Fruit fly (Drosophila melanogaster) whole organism, embryonic: ENCODE results near the gene swa.
A peak's percentile ranks its signal among the peaks of the same experiment; 100 is the strongest.

Source experiments
- Atf-2 ChIP-seq: fragments of 200-800 bp; sonication (Bioruptor generic); optimal IDR thresholded peaks from 2 replicates; lab custom pipeline; 2016; ENCODE audit warnings: missing biosample characterization, missing genetic modification characterization
- CG12219 ChIP-seq: fragments of 200-800 bp; sonication (Bioruptor generic); optimal IDR thresholded peaks from 3 replicates; lab custom pipeline; 2018; ENCODE audit warnings: missing biosample characterization, mild to moderate bottlenecking, missing genetic modification characterization
- CG15011 ChIP-seq: fragments of 200-800 bp; sonication (Bioruptor generic); optimal IDR thresholded peaks from 3 replicates; lab custom pipeline; 2018; ENCODE audit warnings: missing biosample characterization, mild to moderate bottlenecking, missing genetic modification characterization
- CG15269 ChIP-seq: fragments of 200-800 bp; sonication (Bioruptor generic); optimal IDR thresholded peaks from 2 replicates; lab custom pipeline; 2018; ENCODE audit warnings: missing biosample characterization, mild to moderate bottlenecking, missing genetic modification characterization, moderate library complexity
- CG17328 ChIP-seq: fragments of 200-800 bp; sonication (Bioruptor generic); IDR thresholded peaks from 2 replicates; pipeline ENCODE4 v1.3.6; 2022; ENCODE audit warnings: missing biosample characterization, missing genetic modification characterization
- CG17359 ChIP-seq: fragments of 200-800 bp; sonication (Bioruptor generic); optimal IDR thresholded peaks from 3 replicates; lab custom pipeline; 2018; ENCODE audit warnings: missing biosample characterization, mild to moderate bottlenecking, missing genetic modification characterization, moderate library complexity
- CG17361 ChIP-seq: fragments of 200-800 bp; sonication (Bioruptor generic); IDR thresholded peaks from 3 replicates; pipeline ENCODE4 v1.3.6; 2022; ENCODE audit warnings: missing biosample characterization, missing genetic modification characterization
- CG17612 ChIP-seq: fragments of 200-800 bp; sonication (Bioruptor generic); IDR thresholded peaks from 2 replicates; pipeline ENCODE4 v1.3.6; 2022; ENCODE audit warnings: missing biosample characterization, missing genetic modification characterization
- CG17912 ChIP-seq: fragments of 200-800 bp; sonication (Bioruptor generic); optimal IDR thresholded peaks from 2 replicates; lab custom pipeline; 2018; ENCODE audit warnings: missing biosample characterization, mild to moderate bottlenecking, missing genetic modification characterization
- CG1792 ChIP-seq: fragments of 200-800 bp; sonication (Bioruptor generic); optimal IDR thresholded peaks from 2 replicates; lab custom pipeline; 2016; ENCODE audit warnings: missing biosample characterization, missing genetic modification characterization
- CG30403 ChIP-seq: fragments of 200-800 bp; sonication (Bioruptor generic); optimal IDR thresholded peaks from 3 replicates; lab custom pipeline; 2016; ENCODE audit warnings: missing biosample characterization, missing genetic modification characterization
- CG42726 ChIP-seq: fragments of 200-800 bp; sonication (Bioruptor generic); IDR thresholded peaks from 2 replicates; pipeline ENCODE4 v1.3.6; 2022; ENCODE audit warnings: missing biosample characterization, missing genetic modification characterization; ENCODE audit not compliant: partially characterized antibody
- CG4282 ChIP-seq: fragments of 200-800 bp; sonication (Bioruptor generic); optimal IDR thresholded peaks from 2 replicates; lab custom pipeline; 2016; ENCODE audit warnings: missing biosample characterization, missing genetic modification characterization
- CG4328 ChIP-seq: fragments of 200-800 bp; sonication (Bioruptor generic); optimal IDR thresholded peaks from 3 replicates; lab custom pipeline; 2017; ENCODE audit warnings: missing biosample characterization, missing genetic modification reagents, missing genetic modification characterization
- CG43689 ChIP-seq: fragments of 200-800 bp; sonication (Bioruptor generic); IDR thresholded peaks from 2 replicates; pipeline ENCODE4 v1.3.6; 2022; ENCODE audit warnings: missing biosample characterization, missing genetic modification characterization
- CG5953 ChIP-seq: fragments of 200-800 bp; sonication (Bioruptor generic); IDR thresholded peaks from 2 replicates; pipeline ENCODE4 v1.3.6; 2022; ENCODE audit warnings: missing biosample characterization, missing genetic modification characterization
- CG6854 ChIP-seq: fragments of 200-800 bp; sonication (Bioruptor generic); optimal IDR thresholded peaks from 3 replicates; lab custom pipeline; 2017; ENCODE audit warnings: missing biosample characterization, mild to moderate bottlenecking, missing genetic modification characterization
- CG7745 ChIP-seq: fragments of 200-800 bp; sonication (Bioruptor generic); optimal IDR thresholded peaks from 2 replicates; lab custom pipeline; 2018; ENCODE audit warnings: missing biosample characterization, mild to moderate bottlenecking, missing genetic modification characterization, moderate library complexity
- CG7928 ChIP-seq: fragments of 200-800 bp; sonication (Bioruptor generic); optimal IDR thresholded peaks from 2 replicates; lab custom pipeline; 2017; ENCODE audit warnings: missing biosample characterization, mild to moderate bottlenecking, missing genetic modification characterization
- CG8478 ChIP-seq: fragments of >200 bp; optimal IDR thresholded peaks from 2 replicates; lab custom pipeline; 2018
- CTCF ChIP-seq: fragments of 200-800 bp; sonication (Bioruptor generic); optimal IDR thresholded peaks from 2 replicates; lab custom pipeline; 2017; ENCODE audit warnings: missing biosample characterization, mild to moderate bottlenecking, missing genetic modification characterization, moderate library complexity
- Dref ChIP-seq: fragments of 200-800 bp; sonication (Bioruptor generic); IDR thresholded peaks from 2 replicates; pipeline ENCODE4 v1.3.6; 2022; ENCODE audit warnings: missing biosample characterization, missing genetic modification characterization
- ERR ChIP-seq: fragments of 200-800 bp; sonication (Bioruptor generic); optimal IDR thresholded peaks from 2 replicates; lab custom pipeline; 2016; ENCODE audit warnings: missing biosample characterization, missing genetic modification characterization
- Fer3 ChIP-seq: fragments of 200-800 bp; sonication (Bioruptor generic); optimal IDR thresholded peaks from 2 replicates; lab custom pipeline; 2018; ENCODE audit warnings: missing biosample characterization, mild to moderate bottlenecking, missing genetic modification characterization, moderate library complexity
- HLHmδ ChIP-seq: fragments of 200-800 bp; sonication (Bioruptor generic); optimal IDR thresholded peaks from 2 replicates; lab custom pipeline; 2018; ENCODE audit warnings: missing biosample characterization, mild to moderate bottlenecking, missing genetic modification characterization, moderate library complexity
- Hmr ChIP-seq: fragments of 200-800 bp; sonication (Bioruptor generic); optimal IDR thresholded peaks from 3 replicates; lab custom pipeline; 2017; ENCODE audit warnings: mild to moderate bottlenecking, missing biosample characterization, missing genetic modification reagents, missing genetic modification characterization
- Hmx ChIP-seq: fragments of 200-800 bp; sonication (Bioruptor generic); optimal IDR thresholded peaks from 2 replicates; lab custom pipeline; 2016; ENCODE audit warnings: missing biosample characterization, missing genetic modification characterization
- Hr3 ChIP-seq: fragments of 200-800 bp; sonication (Bioruptor generic); optimal IDR thresholded peaks from 3 replicates; lab custom pipeline; 2016; ENCODE audit warnings: missing biosample characterization, missing genetic modification characterization
- Hr51 ChIP-seq, 2 experiments: fragments of 200-800 bp; sonication (Bioruptor generic); optimal IDR thresholded peaks; 2 replicates in 1 of 2; 3 replicates in 1 of 2; lab custom pipeline; 2016 to 2018; ENCODE audit warnings: missing biosample characterization in 2 of 2, missing genetic modification characterization in 2 of 2, mild to moderate bottlenecking in 1 of 2, moderate library complexity in 1 of 2
- Myb ChIP-seq: fragments of 200-800 bp; sonication (Bioruptor generic); optimal IDR thresholded peaks from 2 replicates; lab custom pipeline; 2016; ENCODE audit warnings: missing biosample characterization, missing genetic modification characterization
- Ptx1 ChIP-seq: fragments of 200-800 bp; sonication (Bioruptor generic); IDR thresholded peaks from 2 replicates; pipeline ENCODE4 v1.3.6; 2022; ENCODE audit warnings: missing biosample characterization, missing genetic modification characterization
- ab ChIP-seq: fragments of 200-800 bp; sonication (Bioruptor generic); optimal IDR thresholded peaks from 2 replicates; lab custom pipeline; 2016; ENCODE audit warnings: missing biosample characterization, missing genetic modification characterization
- abd-A ChIP-seq: fragments of 200-800 bp; sonication (Bioruptor generic); optimal IDR thresholded peaks from 3 replicates; lab custom pipeline; 2019; ENCODE audit warnings: missing biosample characterization, mild to moderate bottlenecking, missing genetic modification characterization, moderate library complexity
- bcd ChIP-seq: fragments of 200-800 bp; sonication (Bioruptor generic); optimal IDR thresholded peaks from 2 replicates; lab custom pipeline; 2017; ENCODE audit warnings: missing biosample characterization, mild to moderate bottlenecking, missing genetic modification characterization
- bigmax ChIP-seq: fragments of 200-800 bp; sonication (Bioruptor generic); optimal IDR thresholded peaks from 2 replicates; lab custom pipeline; 2018; ENCODE audit warnings: missing biosample characterization, mild to moderate bottlenecking, missing genetic modification characterization
- crol ChIP-seq: fragments of 200-800 bp; sonication (Bioruptor generic); IDR thresholded peaks from 2 replicates; pipeline ENCODE4 v1.3.6; 2022; ENCODE audit warnings: missing biosample characterization, missing genetic modification characterization
- dmrt11E ChIP-seq: fragments of 200-800 bp; sonication (Bioruptor generic); optimal IDR thresholded peaks from 3 replicates; lab custom pipeline; 2018; ENCODE audit warnings: missing biosample characterization, mild to moderate bottlenecking, missing genetic modification characterization, moderate library complexity
- eyg ChIP-seq: fragments of 200-800 bp; sonication (Bioruptor generic); optimal IDR thresholded peaks from 3 replicates; lab custom pipeline; 2016; ENCODE audit warnings: missing biosample characterization, missing genetic modification characterization
- ftz-f1 ChIP-seq: fragments of 200-800 bp; sonication (Bioruptor generic); optimal IDR thresholded peaks from 2 replicates; lab custom pipeline; 2016; ENCODE audit warnings: missing biosample characterization, missing genetic modification characterization
- gfzf ChIP-seq: fragments of 200-800 bp; sonication (Bioruptor generic); optimal IDR thresholded peaks from 2 replicates; lab custom pipeline; 2016; ENCODE audit warnings: missing biosample characterization, mild to moderate bottlenecking, missing genetic modification characterization, moderate library complexity
- lola ChIP-seq, 3 experiments: fragments of >200 bp in 2 of 3; fragments of 200-800 bp in 1 of 3; sonication (Bioruptor generic) in 1 of 3; optimal IDR thresholded peaks; 2 replicates each; lab custom pipeline; 2017 to 2019; ENCODE audit warnings: missing biosample characterization in 3 of 3, missing genetic modification characterization in 3 of 3, mild to moderate bottlenecking in 1 of 3, moderate library complexity in 1 of 3
- mirr ChIP-seq: fragments of 200-800 bp; sonication (Bioruptor generic); optimal IDR thresholded peaks from 3 replicates; lab custom pipeline; 2018; ENCODE audit warnings: missing biosample characterization, mild to moderate bottlenecking, missing genetic modification characterization
- onecut ChIP-seq: fragments of 200-800 bp; sonication (Bioruptor generic); IDR thresholded peaks from 2 replicates; pipeline ENCODE4 v1.3.6; 2022; ENCODE audit warnings: missing biosample characterization, missing genetic modification characterization
- run ChIP-seq: fragments of 200-800 bp; sonication (Bioruptor generic); optimal IDR thresholded peaks from 3 replicates; lab custom pipeline; 2018; ENCODE audit warnings: missing biosample characterization, mild to moderate bottlenecking, missing genetic modification characterization
- sim ChIP-seq: fragments of 200-800 bp; sonication (Bioruptor generic); IDR thresholded peaks from 2 replicates; pipeline ENCODE4 v1.3.6; 2022; ENCODE audit warnings: missing biosample characterization, missing genetic modification characterization
- tll ChIP-seq, 2 experiments: fragments of 200-800 bp in 1 of 2; fragments of >200 bp in 1 of 2; sonication (Bioruptor generic) in 1 of 2; optimal IDR thresholded peaks; 2 replicates each; lab custom pipeline; 2017 to 2019; ENCODE audit warnings: missing biosample characterization in 2 of 2, missing genetic modification characterization in 2 of 2, mild to moderate bottlenecking in 1 of 2, moderate library complexity in 1 of 2
- tna ChIP-seq: fragments of 200-800 bp; sonication (Bioruptor generic); IDR thresholded peaks from 2 replicates; pipeline ENCODE4 v1.3.6; 2022; ENCODE audit warnings: missing biosample characterization, missing genetic modification characterization; ENCODE audit not compliant: partially characterized antibody
- ttk ChIP-seq: fragments of 200-800 bp; sonication (Bioruptor generic); IDR thresholded peaks from 2 replicates; pipeline ENCODE4 v2.1.2; 2022; ENCODE audit warnings: missing biosample characterization, missing genetic modification characterization
- vnd ChIP-seq: fragments of 200-800 bp; sonication (Bioruptor generic); IDR thresholded peaks from 3 replicates; pipeline ENCODE4 v1.3.6; 2022; ENCODE audit warnings: missing biosample characterization, missing genetic modification characterization; ENCODE audit not compliant: partially characterized antibody

swa gene

DNA sequence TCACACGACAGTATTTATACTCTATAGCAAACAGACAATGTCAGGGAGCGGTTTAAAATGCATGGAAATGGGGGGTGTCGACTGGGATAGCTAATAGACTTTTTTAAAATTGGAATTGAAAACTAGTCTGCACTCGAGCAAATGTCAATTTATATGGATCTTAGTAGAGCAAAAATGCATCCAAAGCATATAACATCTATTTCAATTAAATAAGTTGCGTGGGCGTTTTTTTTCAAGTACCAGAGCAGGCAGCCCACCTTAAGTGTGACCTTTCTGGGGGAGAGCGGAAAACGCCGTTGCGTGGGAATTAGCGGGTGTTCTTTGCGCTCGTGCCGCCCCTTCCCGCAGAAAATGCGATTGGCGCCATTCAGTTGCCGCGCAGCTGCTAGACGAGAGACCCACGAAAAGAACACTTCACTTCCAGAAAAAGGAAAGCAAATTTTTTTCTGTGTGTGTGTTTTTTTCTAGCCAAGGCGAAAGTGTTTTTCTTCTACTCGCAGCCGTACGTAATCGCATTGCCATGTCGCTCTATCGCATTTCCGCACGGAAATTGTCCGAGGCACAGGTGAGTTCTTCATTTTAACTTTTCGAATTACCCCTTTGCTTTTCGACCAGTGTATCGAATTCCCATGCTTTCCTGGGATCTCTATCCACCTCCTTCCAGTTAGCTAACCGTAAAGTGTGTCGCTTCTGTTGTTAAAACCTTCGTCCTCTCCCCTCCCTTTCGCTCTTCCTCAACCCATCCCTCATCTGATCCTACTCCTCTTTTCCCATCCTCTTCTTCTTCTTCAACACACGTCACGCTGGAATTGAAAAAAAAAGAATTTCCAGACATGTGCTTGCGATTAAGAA is 13.4 kb downstream of the swa start (continued):
- TF ChIP-seq CG15011 (GFP tag; lab: Kevin White, UChicago), result peak; percentile 10
- peak; percentile 24 for TF ChIP-seq CG7928 (GFP tag; lab: Kevin White, UChicago)
- TF ChIP-seq CG4282 (GFP tag; lab: Kevin White, UChicago), result no peak
- peak; percentile 25; the same call in 1 of the 2 replicates for TF ChIP-seq CG42726
- no peak for TF ChIP-seq Atf-2 (GFP tag; lab: Kevin White, UChicago)
- TF ChIP-seq onecut (GFP tag; lab: Robert Waterston, UW), result 0 out of 2 replicates have a peak, but pooled peaks have one; percentile 24
- TF ChIP-seq dmrt11E, result no peak
- 0 out of 2 replicates have a peak, but pooled peaks have one; percentile 25 for TF ChIP-seq Dref (GFP tag; lab: Robert Waterston, UW)
- TF ChIP-seq CG5953, result no peak
- TF ChIP-seq CG8478 (lab: Kevin White, UChicago), result no peak
- TF ChIP-seq CG17328 (GFP tag; lab: Robert Waterston, UW), result peak; percentile 20; the same call in 1 of the 2 replicates
- peak; percentile 90 for TF ChIP-seq gfzf (GFP tag; lab: Kevin White, UChicago)
- no peak for TF ChIP-seq vnd (GFP tag; lab: Robert Waterston, UW)
- no peak for TF ChIP-seq eyg
- no peak for TF ChIP-seq ftz-f1 (GFP tag; lab: Kevin White, UChicago)
- peak; percentile 55 for TF ChIP-seq CTCF (GFP tag; lab: Kevin White, UChicago)
- no peak for TF ChIP-seq ttk (GFP tag; lab: Robert Waterston, UW)
- TF ChIP-seq CG17612, result no peak
- no peak for TF ChIP-seq abd-A (tag; lab: Kevin White, UChicago)
- peak; percentile 88 for TF ChIP-seq HLHmδ (GFP tag; lab: Kevin White, UChicago)
- TF ChIP-seq Fer3 (tag; lab: Kevin White, UChicago), result no peak
- no peak for TF ChIP-seq Hmx
- TF ChIP-seq Myb (GFP tag; lab: Kevin White, UChicago), result peak; percentile 75
- peak in 1 of 2 experiments; percentile 2 for TF ChIP-seq tll (GFP tag; optimal IDR thresholded peaks at IDR 0.05; lab: Kevin White, UChicago)
- no peak for TF ChIP-seq ab (GFP tag; lab: Kevin White, UChicago)
- TF ChIP-seq Hr3, result no peak
- TF ChIP-seq CG15269 (tag; lab: Kevin White, UChicago), result no peak
- 0 out of 3 replicates have a peak, but pooled peaks have one; percentile 18 for TF ChIP-seq CG17361 (GFP tag; lab: Robert Waterston, UW)
- TF ChIP-seq CG1792 (GFP tag; lab: Kevin White, UChicago), result no peak
- no peak for TF ChIP-seq lola (GFP tag; optimal IDR thresholded peaks at IDR 0.05; lab: Kevin White, UChicago)
- no peak for TF ChIP-seq CG17912 (GFP tag; lab: Kevin White, UChicago)
- TF ChIP-seq CG4328, result no peak
- no peak for TF ChIP-seq ERR (GFP tag; lab: Kevin White, UChicago)
- peak; percentile 55 for TF ChIP-seq Hmr (GFP tag; lab: Kevin White, UChicago)
- TF ChIP-seq CG17359 (tag; lab: Kevin White, UChicago), result no peak
- TF ChIP-seq CG30403 (GFP tag; lab: Kevin White, UChicago), result no peak
- TF ChIP-seq Hr51 (GFP tag; optimal IDR thresholded peaks at IDR 0.05; lab: Kevin White, UChicago), result no peak
- TF ChIP-seq Ptx1, result no peak
- no peak for TF ChIP-seq tna (GFP tag; lab: Robert Waterston, UW)
- no peak for TF ChIP-seq CG43689 (GFP tag; lab: Robert Waterston, UW)
- 0 out of 2 replicates have a peak, but pooled peaks have one; percentile 6 for TF ChIP-seq sim (GFP tag; lab: Robert Waterston, UW)
- TF ChIP-seq run (tag; lab: Kevin White, UChicago), result no peak
- TF ChIP-seq CG12219 (GFP tag; lab: Kevin White, UChicago), result no peak
- TF ChIP-seq bcd (GFP tag; lab: Kevin White, UChicago), result no peak
- peak; percentile 53 for TF ChIP-seq crol (GFP tag; lab: Robert Waterston, UW)
- TF ChIP-seq CG7745, result no peak
- TF ChIP-seq CG6854 (GFP tag; lab: Kevin White, UChicago), result no peak
- no peak for TF ChIP-seq bigmax
- peak; percentile 6 for TF ChIP-seq mirr (GFP tag; lab: Kevin White, UChicago)
